Fruit fly (Drosophila melanogaster): ENCODE data around the gene CG34452.

CG34452 gene

dm6 chr3L:15699626-15700337 lies 12.1 kb upstream of the CG34452 start, which contains the start of gene comm2 (continued):
- no peak for TF ChIP-seq ttk (GFP tag; IDR thresholded peaks at IDR 0.05)
- no peak for TF ChIP-seq her (GFP tag; optimal IDR thresholded peaks at IDR 0.05)
- TF ChIP-seq CG11723 (GFP tag; optimal IDR thresholded peaks at IDR 0.05) = no peak
- TF ChIP-seq Asciz (GFP tag; optimal IDR thresholded peaks at IDR 0.05) = no peak
- peak; percentile 60; the same call in 1 of the 2 replicates for TF ChIP-seq CG42726 (GFP tag; IDR thresholded peaks at IDR 0.05; ENCODE audit: partially characterized antibody)
- peak; percentile 31; the same call in 1 of the 2 replicates for TF ChIP-seq CG32767 (GFP tag; IDR thresholded peaks at IDR 0.05)
- TF ChIP-seq CG13775 (GFP tag; optimal IDR thresholded peaks at IDR 0.05) = no peak
- no peak for TF ChIP-seq gem (tag; optimal IDR thresholded peaks at IDR 0.05)
- TF ChIP-seq lmd (GFP tag; IDR thresholded peaks at IDR 0.05) = no peak
- TF ChIP-seq Dll (GFP tag; IDR thresholded peaks at IDR 0.05; ENCODE audit: partially characterized antibody) = peak; percentile 46; the same call in 1 of the 4 replicates
- TF ChIP-seq chm (GFP tag; IDR thresholded peaks at IDR 0.05) = peak; percentile 88
- no peak for TF ChIP-seq prd (optimal IDR thresholded peaks at IDR 0.05)
- TF ChIP-seq prd (GFP tag; IDR thresholded peaks at IDR 0.05) = no peak
- no peak for TF ChIP-seq dmrt99B (tag; optimal IDR thresholded peaks at IDR 0.05)
- no peak for TF ChIP-seq CG7987 (GFP tag; optimal IDR thresholded peaks at IDR 0.05)
- TF ChIP-seq ranshi (GFP tag; IDR thresholded peaks at IDR 0.05) = no peak
- TF ChIP-seq CG8388 (GFP tag; optimal IDR thresholded peaks at IDR 0.05) = no peak
- TF ChIP-seq gro (GFP tag; optimal IDR thresholded peaks at IDR 0.05) = no peak
- no peak for TF ChIP-seq Sox100B (GFP tag; optimal IDR thresholded peaks at IDR 0.05)
- no peak for TF ChIP-seq luna (GFP tag; optimal IDR thresholded peaks at IDR 0.05)
- no peak for TF ChIP-seq CG9727 (GFP tag; optimal IDR thresholded peaks at IDR 0.05)
- no peak for TF ChIP-seq trh (GFP tag; optimal IDR thresholded peaks at IDR 0.05)
- peak; percentile 19; the same call in 1 of the 2 replicates for TF ChIP-seq aop (GFP tag; IDR thresholded peaks at IDR 0.05)
- TF ChIP-seq Adf1 (GFP tag; IDR thresholded peaks at IDR 0.05) = no peak
- no peak for TF ChIP-seq CG11560 (tag; IDR thresholded peaks at IDR 0.05)
- no peak for TF ChIP-seq Hr39 (optimal IDR thresholded peaks at IDR 0.05)
- no peak for TF ChIP-seq CG4617 (GFP tag; optimal IDR thresholded peaks at IDR 0.05; ENCODE audit: borderline replicate concordance)
- TF ChIP-seq CG10431 (GFP tag; optimal IDR thresholded peaks at IDR 0.05) = no peak
- TF ChIP-seq CG7357 (GFP tag; IDR thresholded peaks at IDR 0.05) = no peak
- TF ChIP-seq wdn (GFP tag; IDR thresholded peaks at IDR 0.05) = no peak
- TF ChIP-seq org-1 (GFP tag; optimal IDR thresholded peaks at IDR 0.05) = no peak
- TF ChIP-seq Elba2 (GFP tag; optimal IDR thresholded peaks at IDR 0.05) = no peak
- no peak for TF ChIP-seq sd (tag; optimal IDR thresholded peaks at IDR 0.05)
- peak; percentile 1 for TF ChIP-seq CG17385 (GFP tag; optimal IDR thresholded peaks at IDR 0.05)
- no peak for TF ChIP-seq CG2116 (GFP tag; optimal IDR thresholded peaks at IDR 0.05)
- TF ChIP-seq Fer1 (GFP tag; optimal IDR thresholded peaks at IDR 0.05) = peak; percentile 2
- no peak for TF ChIP-seq CG12236 (GFP tag; optimal IDR thresholded peaks at IDR 0.05)
- TF ChIP-seq NK7.1 (GFP tag; optimal IDR thresholded peaks at IDR 0.05) = no peak
- no peak for TF ChIP-seq al (GFP tag; IDR thresholded peaks at IDR 0.05)
- peak; percentile 91 for TF ChIP-seq grn (GFP tag; optimal IDR thresholded peaks at IDR 0.05)
- no peak for TF ChIP-seq cg (GFP tag; optimal IDR thresholded peaks at IDR 0.05)
- no peak for TF ChIP-seq jumu (GFP tag; optimal IDR thresholded peaks at IDR 0.05)
- no peak for TF ChIP-seq Gsc (GFP tag; IDR thresholded peaks at IDR 0.05)
- TF ChIP-seq CG4707 (GFP tag; optimal IDR thresholded peaks at IDR 0.05) = peak; percentile 1
- peak; percentile 20 for TF ChIP-seq lbe (GFP tag; optimal IDR thresholded peaks at IDR 0.05)
- TF ChIP-seq kah (GFP tag; optimal IDR thresholded peaks at IDR 0.05) = no peak
- TF ChIP-seq CG9817 (tag; optimal IDR thresholded peaks at IDR 0.05) = no peak
- TF ChIP-seq oc (tag; optimal IDR thresholded peaks at IDR 0.05) = peak; percentile 52
- TF ChIP-seq Nf-YC (tag; optimal IDR thresholded peaks at IDR 0.05) = no peak
- no peak for TF ChIP-seq Doc2 (GFP tag; IDR thresholded peaks at IDR 0.05)
- TF ChIP-seq az2 (GFP tag; optimal IDR thresholded peaks at IDR 0.05) = no peak
